Worm (Caenorhabditis elegans) whole organism, L4 larva: ENCODE measurements around the gene ergi-3.

ENCODE experiments used
- ama-1 ChIP-seq: fragments of 150-350 bp; optimal IDR thresholded peaks from 2 replicates; lab custom pipeline; 2014; ENCODE audit warnings: inconsistent platforms, mixed read lengths
- hlh-11 ChIP-seq: fragments of 200-800 bp; sonication (Bioruptor generic); optimal IDR thresholded peaks from 2 replicates; lab custom pipeline; 2018; ENCODE audit warnings: mild to moderate bottlenecking, missing genetic modification characterization, missing compliant biosample characterization
- mxl-3 ChIP-seq: fragments of 200-800 bp; sonication (Bioruptor generic); optimal IDR thresholded peaks from 2 replicates; lab custom pipeline; 2018; ENCODE audit warnings: mild to moderate bottlenecking, missing genetic modification characterization, missing compliant biosample characterization
- nhr-111 ChIP-seq: fragments of 200-800 bp; sonication (Bioruptor generic); optimal IDR thresholded peaks from 2 replicates; lab custom pipeline; 2018; ENCODE audit warnings: mild to moderate bottlenecking, missing genetic modification characterization, missing compliant biosample characterization
- skn-1 ChIP-seq: fragments of 150-350 bp; optimal IDR thresholded peaks from 2 replicates; lab custom pipeline; 2014; ENCODE audit warnings: missing biosample characterization, missing genetic modification characterization
- unc-62 ChIP-seq, 3 experiments: fragments of 150-350 bp in 1 of 3; sonication (generic microtip); optimal IDR thresholded peaks in 2 of 3; peaks in 1 of 3; 1 replicate in 1 of 3; 2 replicates in 2 of 3; lab custom pipeline; 2014 to 2017; ENCODE audit warnings: missing biosample characterization in 3 of 3, missing genetic modification characterization in 3 of 3, missing genetic modification reagents in 3 of 3, missing genotype in 1 of 3
- ztf-11 ChIP-seq: fragments of 150-350 bp; optimal IDR thresholded peaks from 2 replicates; lab custom pipeline; 2014; ENCODE audit warnings: missing biosample characterization, missing genetic modification characterization

- TF ChIP-seq nhr-111 = no peak
- TF ChIP-seq ztf-11 (tag; lab: Kevin White, UChicago) = no peak
- TF ChIP-seq hlh-11 (tag; lab: Kevin White, UChicago) = peak; percentile 30
- TF ChIP-seq unc-62 (GFP tag; optimal IDR thresholded peaks at IDR 0.05 in 1 of 2; lab: Kevin White, UChicago) = no peak
- TF ChIP-seq unc-62 (tag; optimal IDR thresholded peaks at IDR 0.05; lab: Kevin White, UChicago) = no peak
- no peak for TF ChIP-seq mxl-3 (GFP tag; lab: Kevin White, UChicago)
- TF ChIP-seq skn-1 (tag; lab: Kevin White, UChicago) = no peak
- TF ChIP-seq ama-1 (lab: Kevin White, UChicago) = no peak
Measured at ce11 chrX:15627814-15628213, 11.3 kb upstream of the ergi-3 start.
